Worm (Caenorhabditis elegans): ENCODE results near the gene nspf-3.

- TF ChIP-seq him-1 (tag; optimal IDR thresholded peaks at IDR 0.05) (no peak), dao-5 (tag; optimal IDR thresholded peaks at IDR 0.05) (no peak)
Observed at ce11 chrII:2719212-2719611, 29.2 kb upstream of the nspf-3 start.

Data from whole organism, L4/young adult.